Worm (Caenorhabditis elegans) whole organism, L2 larva: ENCODE results near the gene srd-12.

Source experiments
- F13H6.1 ChIP-seq: sonication (generic microtip); optimal IDR thresholded peaks from 2 replicates; lab custom pipeline; 2016; ENCODE audit warnings: missing genetic modification characterization, missing compliant biosample characterization
- aly-2 ChIP-seq: fragments of 150-350 bp; optimal IDR thresholded peaks from 2 replicates; lab custom pipeline; 2014; ENCODE audit warnings: missing biosample characterization, missing genetic modification characterization
- ceh-82 ChIP-seq: fragments of 150-350 bp; optimal IDR thresholded peaks from 2 replicates; lab custom pipeline; 2014; ENCODE audit warnings: missing biosample characterization, missing genetic modification characterization
- egl-27 ChIP-seq: sonication (generic microtip); optimal IDR thresholded peaks from 3 replicates; lab custom pipeline; 2017; ENCODE audit warnings: missing biosample characterization, missing genetic modification reagents, missing genetic modification characterization
- elt-3 ChIP-seq: sonication (generic microtip); optimal IDR thresholded peaks from 2 replicates; lab custom pipeline; 2017; ENCODE audit warnings: missing biosample characterization, missing genetic modification characterization
- fos-1 ChIP-seq: fragments of 150-350 bp; optimal IDR thresholded peaks from 2 replicates; lab custom pipeline; 2014; ENCODE audit warnings: missing biosample characterization, missing genetic modification characterization
- lsy-2 ChIP-seq, 2 experiments: fragments of 150-350 bp in 1 of 2; sonication (generic microtip) in 1 of 2; optimal IDR thresholded peaks; 2 replicates each; lab custom pipeline; 2014 to 2017; ENCODE audit warnings: missing biosample characterization in 2 of 2, missing genetic modification characterization in 2 of 2
- mdl-1 ChIP-seq, 2 experiments: fragments of 150-350 bp in 1 of 2; sonication (generic microtip) in 1 of 2; optimal IDR thresholded peaks; 2 replicates each; lab custom pipeline; 2017; ENCODE audit warnings: missing biosample characterization in 2 of 2, missing genetic modification characterization in 2 of 2
- nhr-129 ChIP-seq: fragments of 150-350 bp; optimal IDR thresholded peaks from 2 replicates; lab custom pipeline; 2014; ENCODE audit warnings: missing biosample characterization, missing genetic modification characterization
- nhr-237 ChIP-seq: fragments of 150-350 bp; optimal IDR thresholded peaks from 2 replicates; lab custom pipeline; 2014; ENCODE audit warnings: missing biosample characterization, missing genetic modification characterization
- peb-1 ChIP-seq: fragments of 150-350 bp; optimal IDR thresholded peaks from 2 replicates; lab custom pipeline; 2014; ENCODE audit warnings: missing biosample characterization, missing genetic modification characterization
- snpc-4 ChIP-seq: fragments of 150-350 bp; optimal IDR thresholded peaks from 2 replicates; lab custom pipeline; 2014; ENCODE audit warnings: missing biosample characterization, missing genetic modification characterization
- unc-55 ChIP-seq: fragments of 150-350 bp; sonication (generic microtip); optimal IDR thresholded peaks from 3 replicates; lab custom pipeline; 2014; ENCODE audit warnings: missing biosample characterization, missing genetic modification reagents, missing genetic modification characterization
- ztf-1 ChIP-seq: fragments of 200-800 bp; sonication (Bioruptor generic); conservative IDR thresholded peaks from 2 replicates; pipeline ENCODE4 v1.3.6; 2022; ENCODE audit warnings: missing genetic modification characterization, missing compliant biosample characterization

DNA sequence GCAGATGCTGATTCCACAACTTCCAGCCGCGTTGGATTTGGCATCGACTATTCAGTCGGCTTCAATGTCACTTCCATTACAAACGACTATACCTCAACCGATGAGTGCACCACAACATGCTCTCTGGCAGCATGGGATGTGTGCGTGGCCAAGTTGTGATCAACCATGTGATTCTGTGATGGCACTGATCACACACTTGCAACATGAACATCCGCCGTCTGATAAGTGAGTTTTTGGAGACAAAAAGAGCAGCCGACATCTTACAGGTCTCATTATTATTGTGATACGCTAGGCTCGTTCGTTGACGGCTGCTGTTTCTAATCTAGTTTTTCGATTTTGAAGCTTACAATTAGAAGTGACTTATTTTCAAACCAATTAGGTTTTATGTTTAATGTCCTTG is 27.6 kb downstream of the srd-12 start:
- TF ChIP-seq aly-2 (tag; lab: Kevin White, UChicago) (no peak), mdl-1 (tag; optimal IDR thresholded peaks at IDR 0.05; lab: Kevin White, UChicago) (no peak), ceh-82 (tag; lab: Kevin White, UChicago) (no peak), ztf-1 (GFP tag; lab: Robert Waterston, UW) (no peak), fos-1 (no peak), peb-1 (tag; lab: Kevin White, UChicago) (no peak), snpc-4 (peak; percentile 48), egl-27 (tag; lab: Kevin White, UChicago) (no peak), lsy-2 (tag; optimal IDR thresholded peaks at IDR 0.05; lab: Kevin White, UChicago) (no peak), nhr-129 (tag; lab: Kevin White, UChicago) (peak; percentile 31), nhr-237 (tag; lab: Kevin White, UChicago) (no peak), unc-55 (GFP tag; lab: Kevin White, UChicago) (no peak), F13H6.1 (no peak), elt-3 (tag; lab: Kevin White, UChicago) (no peak)
